Fruit fly (Drosophila melanogaster) whole organism, adult: ENCODE results near the gene CG45011.

Experiments
- CG14711 ChIP-seq: fragments of 200-800 bp; sonication (Bioruptor generic); optimal IDR thresholded peaks from 2 replicates; lab custom pipeline; 2018; ENCODE audit warnings: missing biosample characterization, mild to moderate bottlenecking, missing genetic modification characterization, moderate library complexity
- CG1620 ChIP-seq: fragments of 200-800 bp; sonication (Bioruptor generic); optimal IDR thresholded peaks from 2 replicates; lab custom pipeline; 2016; ENCODE audit warnings: missing biosample characterization, missing genetic modification characterization
- CG5204 ChIP-seq: fragments of 200-800 bp; sonication (Bioruptor generic); optimal IDR thresholded peaks from 2 replicates; lab custom pipeline; 2016; ENCODE audit warnings: missing biosample characterization, missing genetic modification characterization
- CG7101 ChIP-seq: fragments of 200-800 bp; sonication (Bioruptor generic); optimal IDR thresholded peaks from 2 replicates; lab custom pipeline; 2018; ENCODE audit warnings: missing biosample characterization, mild to moderate bottlenecking, missing genetic modification characterization, moderate library complexity
- Crg-1 ChIP-seq: fragments of 200-800 bp; sonication (Bioruptor generic); optimal IDR thresholded peaks from 2 replicates; lab custom pipeline; 2016; ENCODE audit warnings: missing biosample characterization, missing genetic modification characterization
- kay ChIP-seq: fragments of 200-800 bp; sonication (Bioruptor generic); peaks from one replicate; lab custom pipeline; 2016; ENCODE audit warnings: missing biosample characterization, missing genetic modification characterization, borderline replicate concordance

dm6 chr2L:11806022-11806700, 27.7 kb upstream of the CG45011 start:
- no peak for TF ChIP-seq CG7101 (tag; lab: Kevin White, UChicago)
- TF ChIP-seq CG14711 (tag; lab: Kevin White, UChicago): no peak
- no peak for TF ChIP-seq Crg-1 (GFP tag; lab: Kevin White, UChicago)
- no peak for TF ChIP-seq kay (GFP tag; lab: Kevin White, UChicago)
- TF ChIP-seq CG5204 (GFP tag; lab: Kevin White, UChicago): peak; percentile 38
- no peak for TF ChIP-seq CG1620 (GFP tag; lab: Kevin White, UChicago)
